Worm (Caenorhabditis elegans) whole organism, young adult: ENCODE measurements around the gene Y77E11A.23.

Experiments used
- B0336.3 ChIP-seq: fragments of 200-800 bp; sonication (Bioruptor generic); IDR thresholded peaks from 2 replicates; pipeline ENCODE4 v1.3.6; 2022; ENCODE audit warnings: missing genetic modification characterization, missing compliant biosample characterization
- C17E4.6 ChIP-seq: fragments of 200-800 bp; sonication (Bioruptor generic); IDR thresholded peaks from 2 replicates; pipeline ENCODE4 v1.3.6; 2022; ENCODE audit warnings: missing genetic modification reagents, missing genetic modification characterization, missing compliant biosample characterization
- D2030.7 ChIP-seq: fragments of 200-800 bp; sonication (Bioruptor generic); IDR thresholded peaks from 2 replicates; pipeline ENCODE4 v1.3.6; 2022; ENCODE audit warnings: missing genetic modification reagents, missing genetic modification characterization, missing compliant biosample characterization
- F22D6.2 ChIP-seq: sonication (generic microtip); optimal IDR thresholded peaks from 2 replicates; lab custom pipeline; 2016; ENCODE audit warnings: mild to moderate bottlenecking, missing genetic modification characterization, missing compliant biosample characterization
- F33H1.4 ChIP-seq: fragments of 200-800 bp; sonication (Bioruptor generic); IDR thresholded peaks from 2 replicates; pipeline ENCODE4 v1.3.6; 2022; ENCODE audit warnings: missing genetic modification reagents, missing genetic modification characterization, missing compliant biosample characterization
- F49E8.2 ChIP-seq: sonication (generic microtip); optimal IDR thresholded peaks from 3 replicates; lab custom pipeline; 2017; ENCODE audit warnings: missing genetic modification characterization, mild to moderate bottlenecking, missing compliant biosample characterization, antibody characterized with exemption, moderate library complexity; ENCODE audit not compliant: insufficient read depth
- F52B5.7 ChIP-seq: sonication (generic microtip); optimal IDR thresholded peaks from 2 replicates; lab custom pipeline; 2016; ENCODE audit warnings: mild to moderate bottlenecking, missing genetic modification characterization, missing compliant biosample characterization
- F57C9.4 ChIP-seq: sonication (generic microtip); optimal IDR thresholded peaks from 2 replicates; lab custom pipeline; 2017; ENCODE audit warnings: mild to moderate bottlenecking, missing genetic modification characterization, missing compliant biosample characterization
- K12H6.12 ChIP-seq: fragments of 200-800 bp; sonication (Bioruptor generic); optimal IDR thresholded peaks from 2 replicates; lab custom pipeline; 2018; ENCODE audit warnings: mild to moderate bottlenecking, missing genetic modification characterization, missing compliant biosample characterization
- T07F8.4 ChIP-seq: sonication (generic microtip); optimal IDR thresholded peaks from 2 replicates; lab custom pipeline; 2016; ENCODE audit warnings: mild to moderate bottlenecking, missing genetic modification characterization, moderate library complexity, missing compliant biosample characterization
- aptf-3 ChIP-seq: fragments of 200-800 bp; sonication (Bioruptor generic); IDR thresholded peaks from 2 replicates; pipeline ENCODE4 v1.3.6; 2022; ENCODE audit warnings: missing genetic modification characterization, missing compliant biosample characterization
- attf-3 ChIP-seq: fragments of 200-800 bp; sonication (Bioruptor generic); conservative IDR thresholded peaks from 2 replicates; pipeline ENCODE4 v1.3.6; 2022; ENCODE audit warnings: missing genetic modification reagents, missing genetic modification characterization, missing compliant biosample characterization
- attf-6 ChIP-seq: fragments of 200-800 bp; sonication (Bioruptor generic); IDR thresholded peaks from 2 replicates; pipeline ENCODE4 v1.3.6; 2022; ENCODE audit warnings: missing genetic modification reagents, missing genetic modification characterization, missing compliant biosample characterization
- bed-1 ChIP-seq: fragments of 200-800 bp; sonication (Bioruptor generic); IDR thresholded peaks from 2 replicates; pipeline ENCODE4 v1.3.6; 2022; ENCODE audit warnings: missing genetic modification reagents, missing genetic modification characterization, missing compliant biosample characterization
- ccch-3 ChIP-seq: fragments of 200-800 bp; sonication (Bioruptor generic); optimal IDR thresholded peaks from 2 replicates; lab custom pipeline; 2018; ENCODE audit warnings: mild to moderate bottlenecking, missing genetic modification characterization, missing compliant biosample characterization
- cebp-1 ChIP-seq, 2 experiments: fragments of 200-800 bp in 1 of 2; sonication (Bioruptor generic) in 1 of 2; sonication (generic microtip) in 1 of 2; IDR thresholded peaks in 1 of 2; optimal IDR thresholded peaks in 1 of 2; 2 replicates each; pipeline versions ENCODE4 v1.3.6 to Lab custom; 2017 to 2022; ENCODE audit warnings: missing compliant biosample characterization in 2 of 2, missing genetic modification characterization in 2 of 2, mild to moderate bottlenecking in 1 of 2, missing genetic modification reagents in 1 of 2, moderate library complexity in 1 of 2
- ceh-100 ChIP-seq: fragments of 200-800 bp; sonication (Bioruptor generic); IDR thresholded peaks from 2 replicates; pipeline ENCODE4 v1.3.6; 2022; ENCODE audit warnings: missing genetic modification reagents, missing genetic modification characterization, missing compliant biosample characterization
- ceh-40 ChIP-seq: fragments of 200-800 bp; sonication (Bioruptor generic); IDR thresholded peaks from 2 replicates; pipeline ENCODE4 v1.3.6; 2022; ENCODE audit warnings: missing genetic modification characterization, missing compliant biosample characterization
- ceh-91 ChIP-seq: fragments of 200-800 bp; sonication (Bioruptor generic); IDR thresholded peaks from 2 replicates; pipeline ENCODE4 v1.3.6; 2022; ENCODE audit warnings: missing genetic modification reagents, missing genetic modification characterization, missing compliant biosample characterization
- die-1 ChIP-seq: sonication (generic microtip); optimal IDR thresholded peaks from 2 replicates; lab custom pipeline; 2016; ENCODE audit warnings: missing genotype, mild to moderate bottlenecking, missing genetic modification characterization, missing compliant biosample characterization
- efl-1 ChIP-seq: fragments of 150-350 bp; optimal IDR thresholded peaks from 2 replicates; lab custom pipeline; 2014; ENCODE audit warnings: missing biosample characterization, missing genetic modification reagents, missing genetic modification characterization
- ets-4 ChIP-seq: fragments of 200-800 bp; sonication (Bioruptor generic); optimal IDR thresholded peaks from 2 replicates; lab custom pipeline; 2018; ENCODE audit warnings: mild to moderate bottlenecking, missing genetic modification characterization, missing compliant biosample characterization
- fkh-3 ChIP-seq: sonication (generic microtip); optimal IDR thresholded peaks from 2 replicates; lab custom pipeline; 2016; ENCODE audit warnings: mild to moderate bottlenecking, missing genetic modification characterization, missing compliant biosample characterization
- gei-17 ChIP-seq: fragments of 200-800 bp; sonication (Bioruptor generic); optimal IDR thresholded peaks from 2 replicates; lab custom pipeline; 2018; ENCODE audit warnings: mild to moderate bottlenecking, missing genetic modification characterization, missing compliant biosample characterization
- hlh-12 ChIP-seq: sonication (generic microtip); optimal IDR thresholded peaks from 2 replicates; lab custom pipeline; 2016; ENCODE audit warnings: missing genetic modification characterization, missing compliant biosample characterization
- hlh-26 ChIP-seq: fragments of 200-800 bp; sonication (Bioruptor generic); conservative IDR thresholded peaks from 2 replicates; pipeline ENCODE4 v1.3.6; 2022; ENCODE audit warnings: missing genetic modification reagents, missing genetic modification characterization, missing compliant biosample characterization
- hmg-1.2 ChIP-seq: fragments of 200-800 bp; sonication (Bioruptor generic); IDR thresholded peaks from 2 replicates; pipeline ENCODE4 v1.3.6; 2022; ENCODE audit warnings: missing genetic modification reagents, missing genetic modification characterization, missing compliant biosample characterization
- hrde-1 ChIP-seq: sonication (generic microtip); optimal IDR thresholded peaks from 2 replicates; lab custom pipeline; 2016; ENCODE audit warnings: missing genetic modification characterization, mild to moderate bottlenecking, missing compliant biosample characterization, moderate library complexity, missing genotype, missing genetic modification reagents, borderline replicate concordance
- let-526 ChIP-seq: fragments of 200-800 bp; sonication (Bioruptor generic); IDR thresholded peaks from 2 replicates; pipeline ENCODE4 v1.3.6; 2022; ENCODE audit warnings: missing genetic modification reagents, missing genetic modification characterization, missing compliant biosample characterization
- lin-26 ChIP-seq: fragments of 200-800 bp; sonication (Bioruptor generic); IDR thresholded peaks from 2 replicates; pipeline ENCODE4 v1.3.6; 2022; ENCODE audit warnings: missing genetic modification reagents, missing genetic modification characterization, missing compliant biosample characterization
- lir-1 ChIP-seq: fragments of 200-800 bp; sonication (Bioruptor generic); conservative IDR thresholded peaks from 2 replicates; pipeline ENCODE4 v1.3.6; 2022; ENCODE audit warnings: missing genetic modification reagents, missing genetic modification characterization, missing compliant biosample characterization
- mel-28 ChIP-seq: sonication (generic microtip); optimal IDR thresholded peaks from 2 replicates; lab custom pipeline; 2016; ENCODE audit warnings: borderline replicate concordance, mild to moderate bottlenecking, missing genetic modification characterization, missing compliant biosample characterization
- mes-4 ChIP-seq: sonication (generic microtip); optimal IDR thresholded peaks from 2 replicates; lab custom pipeline; 2016; ENCODE audit warnings: missing genotype, missing genetic modification characterization, missing compliant biosample characterization
- mxl-1 ChIP-seq: sonication (generic microtip); optimal IDR thresholded peaks from 2 replicates; lab custom pipeline; 2016; ENCODE audit warnings: missing genetic modification characterization, missing compliant biosample characterization
- nfya-2 ChIP-seq: fragments of 200-800 bp; sonication (Bioruptor generic); IDR thresholded peaks from 2 replicates; pipeline ENCODE4 v1.3.6; 2022; ENCODE audit warnings: missing genetic modification reagents, missing genetic modification characterization, missing compliant biosample characterization
- nhr-27 ChIP-seq: fragments of 200-800 bp; sonication (Bioruptor generic); optimal IDR thresholded peaks from 2 replicates; lab custom pipeline; 2018; ENCODE audit warnings: mild to moderate bottlenecking, missing genetic modification characterization, moderate library complexity, missing compliant biosample characterization
- nhr-90 ChIP-seq: sonication (generic microtip); optimal IDR thresholded peaks from 2 replicates; lab custom pipeline; 2016; ENCODE audit warnings: missing genotype, mild to moderate bottlenecking, missing genetic modification characterization, missing compliant biosample characterization
- pha-4 ChIP-seq: fragments of 150-350 bp; sonication (generic microtip); optimal IDR thresholded peaks from 2 replicates; lab custom pipeline; 2014; ENCODE audit warnings: missing biosample characterization, missing genetic modification reagents, missing genetic modification characterization
- rcor-1 ChIP-seq: fragments of 200-800 bp; sonication (Bioruptor generic); IDR thresholded peaks from 2 replicates; pipeline ENCODE4 v1.3.6; 2022; ENCODE audit warnings: missing genetic modification reagents, missing genetic modification characterization, missing compliant biosample characterization
- rpc-1 ChIP-seq, 2 experiments: fragments of 150-350 bp in 1 of 2; sonication (generic microtip) in 1 of 2; optimal IDR thresholded peaks; 2 replicates each; lab custom pipeline; 2014 to 2018; ENCODE audit warnings: missing biosample characterization in 1 of 2, missing genetic modification characterization in 1 of 2, missing genetic modification reagents in 1 of 2, missing genotype in 1 of 2
- sdz-38 ChIP-seq: sonication (generic microtip); optimal IDR thresholded peaks from 2 replicates; lab custom pipeline; 2016; ENCODE audit warnings: missing genotype, missing genetic modification characterization, missing compliant biosample characterization
- somi-1 ChIP-seq: fragments of 200-800 bp; sonication (Bioruptor generic); optimal IDR thresholded peaks from 2 replicates; lab custom pipeline; 2018; ENCODE audit warnings: mild to moderate bottlenecking, missing genetic modification characterization, missing compliant biosample characterization
- unc-62 ChIP-seq: fragments of 150-350 bp; optimal IDR thresholded peaks from 2 replicates; lab custom pipeline; 2014; ENCODE audit warnings: missing biosample characterization, missing genetic modification reagents, missing genetic modification characterization
- xnd-1 ChIP-seq: sonication (generic microtip); optimal IDR thresholded peaks from 2 replicates; lab custom pipeline; 2016; ENCODE audit warnings: missing genotype, missing genetic modification reagents, missing genetic modification characterization, missing compliant biosample characterization
- zim-3 ChIP-seq: sonication (generic microtip); optimal IDR thresholded peaks from 2 replicates; lab custom pipeline; 2017; ENCODE audit warnings: mild to moderate bottlenecking, missing genetic modification characterization, moderate library complexity, missing compliant biosample characterization
- ztf-28 ChIP-seq: fragments of 200-800 bp; sonication (Bioruptor generic); IDR thresholded peaks from 2 replicates; pipeline ENCODE4 v1.3.6; 2022; ENCODE audit warnings: missing genetic modification reagents, missing genetic modification characterization, missing compliant biosample characterization
- ztf-3 ChIP-seq: fragments of 200-800 bp; sonication (Bioruptor generic); optimal IDR thresholded peaks from 2 replicates; lab custom pipeline; 2018; ENCODE audit warnings: mild to moderate bottlenecking, missing genetic modification characterization, missing compliant biosample characterization
- ztf-6 ChIP-seq: fragments of 200-800 bp; sonication (Bioruptor generic); IDR thresholded peaks from 2 replicates; pipeline ENCODE4 v1.3.6; 2022; ENCODE audit warnings: missing genetic modification reagents, missing genetic modification characterization, missing compliant biosample characterization

The Y77E11A.23 gene

ce11 chrIV:1419795-1420509 lies 10.2 kb downstream of the Y77E11A.23 start, which contains the start of gene Y77E11A.7 (continued):
- no peak for TF ChIP-seq nhr-27 (tag; lab: Kevin White, UChicago)
- no peak for TF ChIP-seq let-526
- TF ChIP-seq F52B5.7, result no peak
- TF ChIP-seq ztf-3 (GFP tag; lab: Kevin White, UChicago), result no peak
- TF ChIP-seq sdz-38 (tag; lab: Kevin White, UChicago), result no peak
- TF ChIP-seq cebp-1 (GFP tag; IDR thresholded peaks at IDR 0.05; lab: Robert Waterston, UW), result no peak
- peak; percentile 80 for TF ChIP-seq cebp-1 (tag; optimal IDR thresholded peaks at IDR 0.05; lab: Kevin White, UChicago)
- TF ChIP-seq xnd-1 (tag; lab: Kevin White, UChicago), result peak; percentile 92
- TF ChIP-seq rcor-1, result no peak
- TF ChIP-seq F57C9.4 (tag; lab: Kevin White, UChicago), result no peak
- no peak for TF ChIP-seq ets-4 (GFP tag; lab: Kevin White, UChicago)
- peak; percentile 53 for TF ChIP-seq attf-3 (GFP tag; lab: Robert Waterston, UW)
- TF ChIP-seq fkh-3 (tag; lab: Kevin White, UChicago), result no peak
- TF ChIP-seq B0336.3 (GFP tag; lab: Robert Waterston, UW), result peak; percentile 71
- no peak for TF ChIP-seq mel-28
- no peak for TF ChIP-seq hlh-26
- no peak for TF ChIP-seq nhr-90
- TF ChIP-seq efl-1 (GFP tag; lab: Kevin White, UChicago), result no peak
- no peak for TF ChIP-seq attf-6 (GFP tag; lab: Robert Waterston, UW)
- no peak for TF ChIP-seq T07F8.4
- TF ChIP-seq ccch-3 (GFP tag; lab: Kevin White, UChicago), result peak; percentile 2
- TF ChIP-seq hrde-1, result no peak
- no peak for TF ChIP-seq ceh-40 (GFP tag; lab: Robert Waterston, UW)
- TF ChIP-seq zim-3 (tag; lab: Kevin White, UChicago), result no peak
- TF ChIP-seq mes-4 (tag; lab: Kevin White, UChicago), result no peak
- peak; percentile 53 for TF ChIP-seq F49E8.2 (tag; lab: Kevin White, UChicago)
- TF ChIP-seq rpc-1 (optimal IDR thresholded peaks at IDR 0.05; lab: Kevin White, UChicago), result no peak
- TF ChIP-seq rpc-1 (tag; optimal IDR thresholded peaks at IDR 0.05; lab: Kevin White, UChicago), result no peak
- no peak for TF ChIP-seq F22D6.2 (tag; lab: Kevin White, UChicago)
- TF ChIP-seq lin-26 (GFP tag; lab: Robert Waterston, UW), result 0 out of 2 replicates have a peak, but pooled peaks have one; percentile 29
- TF ChIP-seq gei-17, result peak; percentile 4
- no peak for TF ChIP-seq die-1 (tag; lab: Kevin White, UChicago)
- no peak for TF ChIP-seq bed-1 (GFP tag; lab: Robert Waterston, UW)

ce11 chrIV:1409941-1410340 lies 20.2 kb downstream of the Y77E11A.23 start, which contains the start of gene rpc-11:
Gene rpc-11, minus strand, starts transcription at chrIV:1410041.
- TF ChIP-seq F33H1.4 (no peak), unc-62 (GFP tag; lab: Kevin White, UChicago) (no peak), ceh-91 (GFP tag; lab: Robert Waterston, UW) (no peak), nfya-2 (GFP tag; lab: Robert Waterston, UW) (no peak), hlh-12 (tag; lab: Kevin White, UChicago) (no peak), pha-4 (tag; lab: Kevin White, UChicago) (no peak), lir-1 (no peak), aptf-3 (GFP tag; lab: Robert Waterston, UW) (no peak), D2030.7 (GFP tag; lab: Robert Waterston, UW) (no peak), somi-1 (GFP tag; lab: Kevin White, UChicago) (no peak), ceh-100 (GFP tag; lab: Robert Waterston, UW) (no peak), cebp-1 (GFP tag; IDR thresholded peaks at IDR 0.05; lab: Robert Waterston, UW) (no peak), cebp-1 (tag; optimal IDR thresholded peaks at IDR 0.05; lab: Kevin White, UChicago) (no peak), mxl-1 (no peak), ztf-28 (no peak), C17E4.6 (GFP tag; lab: Robert Waterston, UW) (no peak), K12H6.12 (tag; lab: Kevin White, UChicago) (no peak), hmg-1.2 (no peak), lin-26 (GFP tag; lab: Robert Waterston, UW) (no peak), ztf-6 (GFP tag; lab: Robert Waterston, UW) (no peak)
